Worm (Caenorhabditis elegans) whole organism, young adult: Measurements from ENCODE around the gene F38A1.9.

Experiments
- B0019.2 ChIP-seq: fragments of 200-800 bp; sonication (Bioruptor generic); conservative IDR thresholded peaks from 2 replicates; pipeline ENCODE4 v1.3.6; 2022; ENCODE audit warnings: missing genetic modification reagents, missing genetic modification characterization, missing compliant biosample characterization
- F33H1.4 ChIP-seq: fragments of 200-800 bp; sonication (Bioruptor generic); IDR thresholded peaks from 2 replicates; pipeline ENCODE4 v1.3.6; 2022; ENCODE audit warnings: missing genetic modification reagents, missing genetic modification characterization, missing compliant biosample characterization
- F49E8.2 ChIP-seq: sonication (generic microtip); optimal IDR thresholded peaks from 3 replicates; lab custom pipeline; 2017; ENCODE audit warnings: missing genetic modification characterization, mild to moderate bottlenecking, missing compliant biosample characterization, antibody characterized with exemption, moderate library complexity; ENCODE audit not compliant: insufficient read depth
- F52B5.7 ChIP-seq: sonication (generic microtip); optimal IDR thresholded peaks from 2 replicates; lab custom pipeline; 2016; ENCODE audit warnings: mild to moderate bottlenecking, missing genetic modification characterization, missing compliant biosample characterization
- F55B11.4 ChIP-seq: sonication (generic microtip); optimal IDR thresholded peaks from 2 replicates; lab custom pipeline; 2016; ENCODE audit warnings: missing compliant biosample characterization, missing genetic modification characterization, borderline replicate concordance; ENCODE audit not compliant: insufficient read depth
- Y79H2A.3 ChIP-seq: fragments of 200-800 bp; sonication (Bioruptor generic); conservative IDR thresholded peaks from 2 replicates; pipeline ENCODE4 v1.3.6; 2022; ENCODE audit warnings: missing genetic modification reagents, missing genetic modification characterization, missing compliant biosample characterization
- aptf-2 ChIP-seq: fragments of 200-800 bp; sonication (Bioruptor generic); conservative IDR thresholded peaks from 2 replicates; pipeline ENCODE4 v1.3.6; 2022; ENCODE audit warnings: missing genetic modification reagents, missing genetic modification characterization, missing compliant biosample characterization
- atf-7 ChIP-seq: sonication (generic microtip); optimal IDR thresholded peaks from 2 replicates; lab custom pipeline; 2017; ENCODE audit warnings: mild to moderate bottlenecking, missing genetic modification characterization, missing compliant biosample characterization
- athp-1 ChIP-seq: sonication (generic microtip); optimal IDR thresholded peaks from 2 replicates; lab custom pipeline; 2017; ENCODE audit warnings: mild to moderate bottlenecking, missing genetic modification characterization, missing compliant biosample characterization
- attf-3 ChIP-seq: fragments of 200-800 bp; sonication (Bioruptor generic); conservative IDR thresholded peaks from 2 replicates; pipeline ENCODE4 v1.3.6; 2022; ENCODE audit warnings: missing genetic modification reagents, missing genetic modification characterization, missing compliant biosample characterization
- bed-1 ChIP-seq: fragments of 200-800 bp; sonication (Bioruptor generic); IDR thresholded peaks from 2 replicates; pipeline ENCODE4 v1.3.6; 2022; ENCODE audit warnings: missing genetic modification reagents, missing genetic modification characterization, missing compliant biosample characterization
- ccch-3 ChIP-seq: fragments of 200-800 bp; sonication (Bioruptor generic); optimal IDR thresholded peaks from 2 replicates; lab custom pipeline; 2018; ENCODE audit warnings: mild to moderate bottlenecking, missing genetic modification characterization, missing compliant biosample characterization
- ceh-79 ChIP-seq: sonication (generic microtip); optimal IDR thresholded peaks from 2 replicates; lab custom pipeline; 2017; ENCODE audit warnings: mild to moderate bottlenecking, missing genetic modification characterization, missing compliant biosample characterization
- ceh-91 ChIP-seq: fragments of 200-800 bp; sonication (Bioruptor generic); IDR thresholded peaks from 2 replicates; pipeline ENCODE4 v1.3.6; 2022; ENCODE audit warnings: missing genetic modification reagents, missing genetic modification characterization, missing compliant biosample characterization
- chd-7 ChIP-seq: sonication (generic microtip); optimal IDR thresholded peaks from 2 replicates; lab custom pipeline; 2016; ENCODE audit warnings: mild to moderate bottlenecking, missing genetic modification characterization, moderate library complexity, missing compliant biosample characterization
- efl-1 ChIP-seq: fragments of 150-350 bp; optimal IDR thresholded peaks from 2 replicates; lab custom pipeline; 2014; ENCODE audit warnings: missing biosample characterization, missing genetic modification reagents, missing genetic modification characterization
- egl-18 ChIP-seq: fragments of 200-800 bp; sonication (Bioruptor generic); IDR thresholded peaks from 2 replicates; pipeline ENCODE4 v1.3.6; 2022; ENCODE audit warnings: missing genetic modification reagents, missing genetic modification characterization, missing compliant biosample characterization
- egl-44 ChIP-seq: fragments of 200-800 bp; sonication (Bioruptor generic); IDR thresholded peaks from 2 replicates; pipeline ENCODE4 v1.3.6; 2022; ENCODE audit warnings: missing genetic modification reagents, missing genetic modification characterization, missing compliant biosample characterization
- hlh-12 ChIP-seq: sonication (generic microtip); optimal IDR thresholded peaks from 2 replicates; lab custom pipeline; 2016; ENCODE audit warnings: missing genetic modification characterization, missing compliant biosample characterization
- hlh-26 ChIP-seq: fragments of 200-800 bp; sonication (Bioruptor generic); conservative IDR thresholded peaks from 2 replicates; pipeline ENCODE4 v1.3.6; 2022; ENCODE audit warnings: missing genetic modification reagents, missing genetic modification characterization, missing compliant biosample characterization
- hmg-1.2 ChIP-seq: fragments of 200-800 bp; sonication (Bioruptor generic); IDR thresholded peaks from 2 replicates; pipeline ENCODE4 v1.3.6; 2022; ENCODE audit warnings: missing genetic modification reagents, missing genetic modification characterization, missing compliant biosample characterization
- let-526 ChIP-seq: fragments of 200-800 bp; sonication (Bioruptor generic); IDR thresholded peaks from 2 replicates; pipeline ENCODE4 v1.3.6; 2022; ENCODE audit warnings: missing genetic modification reagents, missing genetic modification characterization, missing compliant biosample characterization
- lin-35 ChIP-seq, 3 experiments: fragments of 150-350 bp in 2 of 3; sonication (generic microtip) in 1 of 3; optimal IDR thresholded peaks; 2 replicates each; lab custom pipeline; 2014 to 2018; ENCODE audit warnings: missing biosample characterization in 3 of 3, missing genetic modification characterization in 3 of 3, missing genetic modification reagents in 3 of 3
- lin-40 ChIP-seq: sonication (generic microtip); optimal IDR thresholded peaks from 2 replicates; lab custom pipeline; 2016; ENCODE audit warnings: missing genetic modification characterization, mild to moderate bottlenecking, missing compliant biosample characterization, missing genotype, missing genetic modification reagents
- lsl-1 ChIP-seq: fragments of 200-800 bp; sonication (Bioruptor generic); optimal IDR thresholded peaks from 2 replicates; lab custom pipeline; 2018; ENCODE audit warnings: mild to moderate bottlenecking, missing genetic modification characterization, moderate library complexity, missing compliant biosample characterization
- nfyb-1 ChIP-seq: fragments of 200-800 bp; sonication (Bioruptor generic); IDR thresholded peaks from 2 replicates; pipeline ENCODE4 v1.3.6; 2022; ENCODE audit warnings: missing genetic modification reagents, missing genetic modification characterization, missing compliant biosample characterization
- nhr-80 ChIP-seq: sonication (generic microtip); optimal IDR thresholded peaks from 2 replicates; lab custom pipeline; 2016; ENCODE audit warnings: missing genetic modification characterization, missing compliant biosample characterization
- pbrm-1 ChIP-seq: fragments of 200-800 bp; sonication (Bioruptor generic); IDR thresholded peaks from 2 replicates; pipeline ENCODE4 v1.3.6; 2022; ENCODE audit warnings: missing genetic modification reagents, missing genetic modification characterization, missing compliant biosample characterization
- repo-1 ChIP-seq: sonication (generic microtip); optimal IDR thresholded peaks from 2 replicates; lab custom pipeline; 2017; ENCODE audit warnings: mild to moderate bottlenecking, missing genetic modification characterization, missing compliant biosample characterization
- snpc-1.1 ChIP-seq: sonication (generic microtip); optimal IDR thresholded peaks from 2 replicates; lab custom pipeline; 2017; ENCODE audit warnings: missing genetic modification characterization, mild to moderate bottlenecking, missing compliant biosample characterization, antibody characterized with exemption, moderate library complexity, missing genotype, missing genetic modification reagents; ENCODE audit not compliant: insufficient read depth
- snpc-1.3 ChIP-seq: sonication (generic microtip); optimal IDR thresholded peaks from 2 replicates; lab custom pipeline; 2017; ENCODE audit warnings: missing genetic modification characterization, mild to moderate bottlenecking, missing compliant biosample characterization, antibody characterized with exemption, moderate library complexity, missing genotype, missing genetic modification reagents; ENCODE audit not compliant: insufficient read depth
- xnd-1 ChIP-seq: sonication (generic microtip); optimal IDR thresholded peaks from 2 replicates; lab custom pipeline; 2016; ENCODE audit warnings: missing genotype, missing genetic modification reagents, missing genetic modification characterization, missing compliant biosample characterization
- zfh-2 ChIP-seq: fragments of 200-800 bp; sonication (Bioruptor generic); conservative IDR thresholded peaks from 2 replicates; pipeline ENCODE4 v1.3.6; 2022; ENCODE audit warnings: missing genetic modification reagents, missing genetic modification characterization, missing compliant biosample characterization
- ztf-22 ChIP-seq: fragments of 200-800 bp; sonication (Bioruptor generic); optimal IDR thresholded peaks from 2 replicates; lab custom pipeline; 2018; ENCODE audit warnings: mild to moderate bottlenecking, missing genetic modification characterization, moderate library complexity, missing compliant biosample characterization
- ztf-25 ChIP-seq: fragments of 200-800 bp; sonication (Bioruptor generic); IDR thresholded peaks from 2 replicates; pipeline ENCODE4 v1.3.6; 2022; ENCODE audit warnings: missing genetic modification reagents, missing genetic modification characterization, missing compliant biosample characterization
- ztf-3 ChIP-seq: fragments of 200-800 bp; sonication (Bioruptor generic); optimal IDR thresholded peaks from 2 replicates; lab custom pipeline; 2018; ENCODE audit warnings: mild to moderate bottlenecking, missing genetic modification characterization, missing compliant biosample characterization

The F38A1.9 gene

ce11 chrIV:1245244-1245643 is at the start of gene F38A1.9:
Gene F38A1.9, minus strand, starts transcription at chrIV:1245344.
- no peak for TF ChIP-seq ztf-22 (GFP tag; lab: Kevin White, UChicago)
- TF ChIP-seq B0019.2: no peak
- no peak for TF ChIP-seq ceh-79 (tag; lab: Kevin White, UChicago)
- no peak for TF ChIP-seq pbrm-1 (GFP tag; lab: Robert Waterston, UW)
- TF ChIP-seq aptf-2 (GFP tag; lab: Robert Waterston, UW): no peak
- no peak for TF ChIP-seq lin-40 (tag; lab: Kevin White, UChicago)
- TF ChIP-seq ceh-91: no peak
- no peak for TF ChIP-seq lin-35 (GFP tag; optimal IDR thresholded peaks at IDR 0.05; lab: Kevin White, UChicago)
- no peak for TF ChIP-seq zfh-2 (GFP tag; lab: Robert Waterston, UW)
- TF ChIP-seq xnd-1 (tag; lab: Kevin White, UChicago): no peak
- TF ChIP-seq hlh-26 (GFP tag; lab: Robert Waterston, UW): no peak
- TF ChIP-seq athp-1 (tag; lab: Kevin White, UChicago): no peak
- TF ChIP-seq efl-1 (GFP tag; lab: Kevin White, UChicago): no peak
- no peak for TF ChIP-seq F52B5.7 (tag; lab: Kevin White, UChicago)
- no peak for TF ChIP-seq lsl-1 (GFP tag; lab: Kevin White, UChicago)
- no peak for TF ChIP-seq snpc-1.3 (tag; lab: Kevin White, UChicago)
- no peak for TF ChIP-seq F55B11.4 (tag; lab: Kevin White, UChicago)
- TF ChIP-seq nfyb-1 (GFP tag; lab: Robert Waterston, UW): no peak
- no peak for TF ChIP-seq repo-1 (tag; lab: Kevin White, UChicago)

ce11 chrIV:1289327-1289726 is 44.2 kb upstream of the F38A1.9 start, which contains the start of gene plst-1:
Gene plst-1, plus strand, starts transcription at chrIV:1289627.
- TF ChIP-seq ztf-25: no peak
- no peak for TF ChIP-seq atf-7 (tag; lab: Kevin White, UChicago)
- TF ChIP-seq ztf-3: no peak
- TF ChIP-seq Y79H2A.3 (GFP tag; lab: Robert Waterston, UW): no peak
- no peak for TF ChIP-seq attf-3 (GFP tag; lab: Robert Waterston, UW)
- no peak for TF ChIP-seq nhr-80 (tag; lab: Kevin White, UChicago)
- no peak for TF ChIP-seq F49E8.2 (tag; lab: Kevin White, UChicago)
- TF ChIP-seq hlh-12 (tag; lab: Kevin White, UChicago): no peak
- TF ChIP-seq ccch-3 (GFP tag; lab: Kevin White, UChicago): no peak
- no peak for TF ChIP-seq let-526 (GFP tag; lab: Robert Waterston, UW)
- no peak for TF ChIP-seq egl-44 (GFP tag; lab: Robert Waterston, UW)
- no peak for TF ChIP-seq bed-1 (GFP tag; lab: Robert Waterston, UW)
- TF ChIP-seq snpc-1.1: no peak
- TF ChIP-seq egl-18 (GFP tag; lab: Robert Waterston, UW): no peak
- TF ChIP-seq chd-7 (tag; lab: Kevin White, UChicago): no peak

- peak; percentile 70; the same call in 1 of the 2 replicates for TF ChIP-seq hmg-1.2 (GFP tag; lab: Robert Waterston, UW)
- no peak for TF ChIP-seq F33H1.4 (GFP tag; lab: Robert Waterston, UW)
Measured at ce11 chrIV:1286549-1286948, 41.4 kb upstream of the F38A1.9 start.
